Worm (Caenorhabditis elegans): ENCODE results near the gene T08G5.2.

Gene T08G5.2

DNA sequence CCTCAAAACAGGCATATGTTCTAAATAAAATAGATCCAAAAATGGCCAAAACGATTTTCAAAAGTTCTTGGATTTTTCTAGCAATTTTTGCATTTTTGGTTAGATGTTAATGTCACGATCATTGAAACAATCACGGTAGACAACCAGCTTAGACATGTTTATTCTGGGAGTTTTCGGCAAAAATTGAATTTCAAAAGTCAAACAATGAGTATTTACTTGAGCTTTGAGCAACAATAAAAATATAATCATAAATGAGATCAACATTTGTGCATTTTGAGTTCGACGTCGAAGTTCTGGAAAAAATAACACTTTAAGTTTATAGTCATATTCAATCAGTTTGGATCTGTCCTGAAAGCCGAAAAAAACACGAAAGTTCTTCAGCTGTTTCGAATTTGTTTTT lies at the start of gene T08G5.2:
Gene T08G5.2 (minus strand): TSS at position 101 of the 400 bp plus-strand sequence.
- TF ChIP-seq set-16 (GFP tag; IDR thresholded peaks at IDR 0.05) = no peak
- no peak for TF ChIP-seq T26A8.4 (GFP tag; IDR thresholded peaks at IDR 0.05)
- TF ChIP-seq cey-2 (tag; optimal IDR thresholded peaks at IDR 0.05; ENCODE audit: borderline replicate concordance, insufficient read depth) = no peak
- TF ChIP-seq zfp-3 (GFP tag; conservative IDR thresholded peaks at IDR 0.05) = no peak
- no peak for TF ChIP-seq nhr-6 (tag; optimal IDR thresholded peaks at IDR 0.05)
- TF ChIP-seq F44E2.7 (GFP tag; IDR thresholded peaks at IDR 0.05) = no peak
- TF ChIP-seq lir-3 (tag; optimal IDR thresholded peaks at IDR 0.05) = no peak
- TF ChIP-seq hmg-1.1 (GFP tag; IDR thresholded peaks at IDR 0.05) = no peak
- TF ChIP-seq php-3 (GFP tag; IDR thresholded peaks at IDR 0.05) = no peak
- TF ChIP-seq duxl-1 (tag; optimal IDR thresholded peaks at IDR 0.05; ENCODE audit: poor library complexity) = no peak
- TF ChIP-seq R02D3.7 (tag; optimal IDR thresholded peaks at IDR 0.05) = no peak
- no peak for TF ChIP-seq egl-43 (GFP tag; IDR thresholded peaks at IDR 0.05)
- no peak for TF ChIP-seq mdt-29 (GFP tag; IDR thresholded peaks at IDR 0.05)
- TF ChIP-seq daf-16 (GFP tag; optimal IDR thresholded peaks at IDR 0.05) = no peak
- TF ChIP-seq daf-16 (tag; optimal IDR thresholded peaks at IDR 0.05) = no peak
- no peak for TF ChIP-seq lsy-2 (tag; optimal IDR thresholded peaks at IDR 0.05)
- no peak for TF ChIP-seq dpl-1 (GFP tag; optimal IDR thresholded peaks at IDR 0.05)

DNA sequence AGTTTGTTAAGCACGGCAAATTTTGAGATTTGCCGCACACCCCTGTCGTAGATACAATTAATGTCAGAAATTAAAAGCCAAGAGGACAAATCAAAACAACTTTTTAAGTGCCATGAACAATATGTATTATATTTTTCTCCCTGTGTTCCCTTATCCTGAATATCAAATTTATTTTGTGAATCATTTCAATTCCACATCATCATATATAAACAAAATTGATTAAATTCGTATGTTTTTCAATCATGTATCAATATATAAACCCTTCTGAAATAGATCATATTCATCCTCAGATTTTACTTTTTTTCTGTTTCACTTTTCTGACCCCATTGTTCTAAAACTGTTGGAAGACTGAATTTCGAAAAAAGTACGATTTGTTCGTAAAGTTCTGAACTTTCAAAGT lies 48.1 kb upstream of the T08G5.2 start, which contains the start of gene D1086.11:
Gene D1086.11 (plus strand): TSS at position 301 of the 400 bp plus-strand sequence.
- TF ChIP-seq vab-7 (GFP tag; IDR thresholded peaks at IDR 0.05) (no peak), F37D6.2 (tag; optimal IDR thresholded peaks at IDR 0.05) (no peak)

DNA sequence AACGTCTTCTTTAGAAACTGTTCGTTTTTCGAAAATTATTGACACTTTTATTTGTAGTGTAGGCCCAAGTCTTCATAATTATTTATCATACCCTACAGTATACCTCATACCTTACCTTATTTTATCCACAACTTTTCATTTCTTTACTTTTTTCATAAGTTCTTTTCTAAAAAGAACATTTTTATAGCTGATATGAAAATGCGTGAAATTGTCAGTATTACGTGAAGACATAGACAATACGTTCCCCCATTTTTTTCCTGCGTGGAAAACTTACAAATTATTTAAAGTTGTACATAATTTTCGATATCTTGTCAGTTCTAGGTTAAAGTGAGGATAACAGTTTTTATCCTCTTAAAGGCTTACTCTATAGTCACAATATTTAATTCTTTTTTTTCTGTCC lies 43.8 kb upstream of the T08G5.2 start:
- no peak for TF ChIP-seq sdz-12 (GFP tag; optimal IDR thresholded peaks at IDR 0.05)
- TF ChIP-seq zfp-2 (tag; optimal IDR thresholded peaks at IDR 0.05) = no peak
- no peak for TF ChIP-seq nhr-25 (tag; optimal IDR thresholded peaks at IDR 0.05; ENCODE audit: borderline replicate concordance, insufficient read depth)
- no peak for TF ChIP-seq nhr-111 (GFP tag; optimal IDR thresholded peaks at IDR 0.05)
- no peak for TF ChIP-seq pqm-1 (tag; optimal IDR thresholded peaks at IDR 0.05)
- no peak for TF ChIP-seq ctbp-1 (GFP tag; IDR thresholded peaks at IDR 0.05)
- TF ChIP-seq unc-62 (GFP tag; optimal IDR thresholded peaks at IDR 0.05 in 1 of 2) = peak in 1 of 2 experiments; percentile 90
- TF ChIP-seq unc-62 (tag; optimal IDR thresholded peaks at IDR 0.05) = no peak

DNA sequence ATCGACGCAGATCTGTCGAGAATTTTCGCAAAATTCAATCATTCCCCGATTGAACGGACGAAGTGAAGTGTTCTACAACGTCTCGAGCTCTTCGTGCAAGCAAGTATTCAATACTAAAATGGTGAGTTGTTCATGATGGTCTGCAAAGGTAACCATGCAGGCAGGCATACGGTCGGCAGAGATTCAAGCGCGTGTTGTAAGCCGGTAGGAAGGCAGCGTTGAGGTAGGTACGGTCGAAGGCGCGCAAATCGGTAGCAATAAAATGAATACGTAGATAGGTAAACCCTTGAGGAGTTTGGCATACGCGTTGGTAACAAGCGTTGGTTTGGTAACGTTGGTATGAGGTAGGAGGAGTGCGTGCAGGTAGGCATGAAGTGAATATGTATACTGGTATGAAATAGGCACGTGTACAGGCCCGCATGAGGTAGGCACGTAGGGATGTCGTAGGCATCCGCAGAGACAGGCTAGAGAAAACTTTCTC lies 41.8 kb upstream of the T08G5.2 start, which contains the start of gene D1086.17:
Gene D1086.17 (plus strand): TSS at position 51 of the 481 bp plus-strand sequence.
- no peak for TF ChIP-seq ZK337.2 (GFP tag; IDR thresholded peaks at IDR 0.05)
- peak; percentile 92 for TF ChIP-seq aha-1 (tag)

DNA sequence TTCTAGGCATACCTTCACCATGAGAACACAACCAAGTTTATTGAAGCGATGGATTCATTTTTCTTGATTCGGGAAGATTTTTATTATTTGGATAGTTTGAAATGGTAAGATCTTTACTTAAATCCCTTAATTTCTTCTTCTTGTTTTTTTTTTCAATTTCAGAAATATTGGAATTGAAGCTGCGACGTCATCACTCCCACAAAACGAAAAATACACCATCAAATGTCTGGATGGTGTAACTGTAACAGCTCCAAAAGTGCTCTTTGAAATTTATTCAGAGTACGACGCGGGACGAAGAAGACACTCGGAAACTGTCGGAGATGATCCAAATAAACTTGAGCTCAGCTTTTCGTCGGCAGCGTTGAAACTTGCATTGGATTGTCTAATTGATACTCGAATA lies 38.3 kb upstream of the T08G5.2 start, which contains the start of gene D1086.21:
Gene D1086.21 (plus strand): TSS at position 301 of the 400 bp plus-strand sequence.
- no peak for TF ChIP-seq nhr-10 (tag; optimal IDR thresholded peaks at IDR 0.05)
- TF ChIP-seq dve-1 (tag; optimal IDR thresholded peaks at IDR 0.05; ENCODE audit: insufficient read depth) = no peak
- no peak for TF ChIP-seq hif-1 (tag; optimal IDR thresholded peaks at IDR 0.05)
- no peak for TF ChIP-seq Y75B8A.6 (GFP tag; IDR thresholded peaks at IDR 0.05)
- TF ChIP-seq T26A8.4 (GFP tag; IDR thresholded peaks at IDR 0.05) = no peak
- TF ChIP-seq duxl-1 (tag; optimal IDR thresholded peaks at IDR 0.05; ENCODE audit: poor library complexity) = no peak
- no peak for TF ChIP-seq ceh-32 (tag; optimal IDR thresholded peaks at IDR 0.05; ENCODE audit: poor library complexity)
- no peak for TF ChIP-seq saeg-2 (GFP tag; IDR thresholded peaks at IDR 0.05)
- TF ChIP-seq madf-9 (GFP tag; conservative IDR thresholded peaks at IDR 0.05) = no peak
- TF ChIP-seq nhr-111 (GFP tag; optimal IDR thresholded peaks at IDR 0.05) = no peak
- no peak for TF ChIP-seq nhr-6 (tag; optimal IDR thresholded peaks at IDR 0.05)
- TF ChIP-seq dmd-9 (GFP tag; IDR thresholded peaks at IDR 0.05) = no peak
- TF ChIP-seq gei-8 (GFP tag; optimal IDR thresholded peaks at IDR 0.05) = no peak
- TF ChIP-seq F37D6.2 (tag; optimal IDR thresholded peaks at IDR 0.05) = no peak
- no peak for TF ChIP-seq daf-8 (GFP tag; IDR thresholded peaks at IDR 0.05)
- TF ChIP-seq nhr-76 (tag; optimal IDR thresholded peaks at IDR 0.05) = no peak
- no peak for TF ChIP-seq nhr-41 (GFP tag; IDR thresholded peaks at IDR 0.05)
